Fruit fly (Drosophila melanogaster): Measurements from ENCODE around the gene CG4281.

Gene CG4281

dm6 chrX:2032821-2033436 lies 32.0 kb downstream of the CG4281 start (continued):
- no peak for TF ChIP-seq Kr (GFP tag; optimal IDR thresholded peaks at IDR 0.05)
- TF ChIP-seq ranshi (GFP tag; IDR thresholded peaks at IDR 0.05) = no peak
- TF ChIP-seq pnt (GFP tag; optimal IDR thresholded peaks at IDR 0.05) = no peak
- TF ChIP-seq Med (GFP tag) = peak; percentile 73
- TF ChIP-seq Bdp1 (GFP tag; optimal IDR thresholded peaks at IDR 0.05) = no peak
- no peak for TF ChIP-seq lilli (GFP tag; optimal IDR thresholded peaks at IDR 0.05)
- 0 out of 3 replicates have a peak, but pooled peaks have one; percentile 25 for TF ChIP-seq ci (GFP tag; IDR thresholded peaks at IDR 0.05)
- no peak for TF ChIP-seq HmgZ (tag; optimal IDR thresholded peaks at IDR 0.05)
- TF ChIP-seq yki (optimal IDR thresholded peaks at IDR 0.05) = no peak
- TF ChIP-seq cwo (GFP tag; optimal IDR thresholded peaks at IDR 0.05) = no peak
- no peak for TF ChIP-seq CG9215 (GFP tag; IDR thresholded peaks at IDR 0.05)
- no peak for TF ChIP-seq prd (optimal IDR thresholded peaks at IDR 0.05)
- TF ChIP-seq prd (GFP tag; IDR thresholded peaks at IDR 0.05) = no peak
- no peak for TF ChIP-seq abd-A (tag; optimal IDR thresholded peaks at IDR 0.05)
- TF ChIP-seq CG4707 (GFP tag; optimal IDR thresholded peaks at IDR 0.05) = no peak
- no peak for TF ChIP-seq crc (GFP tag; optimal IDR thresholded peaks at IDR 0.05)
- TF ChIP-seq p53 (GFP tag; optimal IDR thresholded peaks at IDR 0.05) = peak; percentile 90
- TF ChIP-seq CG10321 (GFP tag; IDR thresholded peaks at IDR 0.05) = peak; percentile 82
- no peak for TF ChIP-seq pros (GFP tag; optimal IDR thresholded peaks at IDR 0.05)
- no peak for TF ChIP-seq ro (GFP tag; IDR thresholded peaks at IDR 0.05)
- no peak for TF ChIP-seq CG4404 (GFP tag; IDR thresholded peaks at IDR 0.05)
- no peak for TF ChIP-seq E2f2 (GFP tag; IDR thresholded peaks at IDR 0.05)
- TF ChIP-seq tgo (GFP tag; IDR thresholded peaks at IDR 0.05) = no peak
- no peak for TF ChIP-seq CG10959 (GFP tag; IDR thresholded peaks at IDR 0.05)
- TF ChIP-seq CG8290 (GFP tag; optimal IDR thresholded peaks at IDR 0.05) = no peak
- peak in 1 of 2 experiments; percentile 23 for TF ChIP-seq CG8290 (tag; optimal IDR thresholded peaks at IDR 0.05)
- TF ChIP-seq CG16863 (GFP tag; optimal IDR thresholded peaks at IDR 0.05) = no peak
- no peak for TF ChIP-seq repo (GFP tag; optimal IDR thresholded peaks at IDR 0.05)
- TF ChIP-seq CG10543 (GFP tag; optimal IDR thresholded peaks at IDR 0.05) = peak; percentile 80
- no peak for TF ChIP-seq CG34376 (GFP tag; optimal IDR thresholded peaks at IDR 0.05)
- no peak for TF ChIP-seq gro (GFP tag; optimal IDR thresholded peaks at IDR 0.05)
- TF ChIP-seq ftz-f1 (GFP tag; optimal IDR thresholded peaks at IDR 0.05) = peak; percentile 29
- no peak for TF ChIP-seq hbn (GFP tag; IDR thresholded peaks at IDR 0.05; ENCODE audit: partially characterized antibody)
- no peak for TF ChIP-seq CG11456 (GFP tag; IDR thresholded peaks at IDR 0.05)
- TF ChIP-seq sd (tag; optimal IDR thresholded peaks at IDR 0.05) = peak; percentile 84
- no peak for TF ChIP-seq CG15696 (tag; optimal IDR thresholded peaks at IDR 0.05)
- TF ChIP-seq CG13894 (tag; optimal IDR thresholded peaks at IDR 0.05) = no peak
- TF ChIP-seq CG6791 (GFP tag; IDR thresholded peaks at IDR 0.05; ENCODE audit: partially characterized antibody) = no peak
- TF ChIP-seq CG11247 (GFP tag; IDR thresholded peaks at IDR 0.05) = no peak
- no peak for TF ChIP-seq Abd-B (GFP tag; optimal IDR thresholded peaks at IDR 0.05)
- no peak for TF ChIP-seq amos (GFP tag; IDR thresholded peaks at IDR 0.05; ENCODE audit: partially characterized antibody)
- TF ChIP-seq sim (GFP tag; IDR thresholded peaks at IDR 0.05) = no peak
- TF ChIP-seq CG13775 (GFP tag; optimal IDR thresholded peaks at IDR 0.05) = no peak
- TF ChIP-seq lov (optimal IDR thresholded peaks at IDR 0.05) = no peak
- TF ChIP-seq lov (GFP tag; IDR thresholded peaks at IDR 0.05) = no peak
- TF ChIP-seq cas (GFP tag; IDR thresholded peaks at IDR 0.05) = no peak
- TF ChIP-seq CG10209 (GFP tag; optimal IDR thresholded peaks at IDR 0.05) = no peak
- TF ChIP-seq CG11504 (tag; optimal IDR thresholded peaks at IDR 0.05) = no peak
- no peak for TF ChIP-seq Mrtf (GFP tag; IDR thresholded peaks at IDR 0.05)
- no peak for TF ChIP-seq CG7271 (tag; optimal IDR thresholded peaks at IDR 0.05)
- TF ChIP-seq CG10267 (tag; optimal IDR thresholded peaks at IDR 0.05) = no peak
- no peak for TF ChIP-seq CG18764 (GFP tag; optimal IDR thresholded peaks at IDR 0.05)
